Fruit fly (Drosophila melanogaster): ENCODE data around the gene CG13877.

DNA sequence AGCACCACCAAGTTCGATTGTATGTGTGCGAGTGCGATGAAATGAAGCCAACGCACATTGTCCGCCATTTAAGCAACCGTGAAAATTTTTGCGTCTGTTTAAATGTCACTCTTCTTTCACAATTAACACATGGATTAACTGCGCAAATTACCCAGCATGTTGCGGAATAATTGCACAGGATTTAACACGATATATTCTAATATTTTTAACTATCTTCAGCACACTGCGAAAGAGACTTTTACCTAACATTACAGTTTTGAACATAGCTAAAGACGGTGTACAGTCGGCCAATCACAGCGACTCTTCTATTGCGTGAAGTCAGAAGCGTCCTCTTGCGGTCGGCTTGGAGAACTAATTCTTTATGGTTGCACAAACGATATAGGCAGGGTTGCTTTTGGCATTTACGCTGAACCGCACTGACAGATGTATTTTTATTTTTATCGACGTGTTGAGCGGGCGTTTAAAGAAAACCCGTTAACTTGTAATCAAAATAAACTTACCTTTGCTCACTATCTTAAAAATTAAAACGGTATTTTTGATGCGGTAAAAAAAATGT is 28.9 kb downstream of the CG13877 start:
- TF ChIP-seq gl (tag; optimal IDR thresholded peaks at IDR 0.05) (no peak), CG12605 (GFP tag; IDR thresholded peaks at IDR 0.05) (no peak), CG32121 (GFP tag; IDR thresholded peaks at IDR 0.05) (peak; percentile 35; the same call in 1 of the 2 replicates), Pif1A (GFP tag; optimal IDR thresholded peaks at IDR 0.05) (no peak), CG14655 (GFP tag; optimal IDR thresholded peaks at IDR 0.05) (no peak)

Measured in whole organism, pupa.